Fruit fly (Drosophila melanogaster) whole organism, embryonic: ENCODE measurements around the gene Mon1.
A peak's percentile ranks its signal among the peaks of the same experiment; 100 is the strongest.

ENCODE experiments used
- CG10209 ChIP-seq: fragments of 200-800 bp; sonication (Bioruptor generic); optimal IDR thresholded peaks from 3 replicates; lab custom pipeline; 2017; ENCODE audit warnings: missing biosample characterization, mild to moderate bottlenecking, missing genetic modification characterization, missing genetic modification reagents
- CG10462 ChIP-seq: fragments of 200-800 bp; sonication (Bioruptor generic); optimal IDR thresholded peaks from 2 replicates; lab custom pipeline; 2016; ENCODE audit warnings: missing biosample characterization, missing genetic modification characterization
- CG11456 ChIP-seq: fragments of 200-800 bp; sonication (Bioruptor generic); IDR thresholded peaks from 3 replicates; pipeline ENCODE4 v1.3.6; 2022; ENCODE audit warnings: missing biosample characterization, missing genetic modification characterization
- CG12104 ChIP-seq: fragments of 200-800 bp; sonication (Bioruptor generic); optimal IDR thresholded peaks from 3 replicates; lab custom pipeline; 2016; ENCODE audit warnings: missing biosample characterization, missing genetic modification characterization
- CG12155 ChIP-seq: fragments of 200-800 bp; sonication (Bioruptor generic); optimal IDR thresholded peaks from 3 replicates; lab custom pipeline; 2016; ENCODE audit warnings: missing biosample characterization, missing genetic modification characterization
- CG12769 ChIP-seq: fragments of 200-800 bp; sonication (Bioruptor generic); optimal IDR thresholded peaks from 2 replicates; lab custom pipeline; 2019; ENCODE audit warnings: missing biosample characterization, mild to moderate bottlenecking, missing genetic modification characterization, moderate library complexity
- CG13624 ChIP-seq: fragments of 200-800 bp; sonication (Bioruptor generic); optimal IDR thresholded peaks from 2 replicates; lab custom pipeline; 2016; ENCODE audit warnings: missing biosample characterization, missing genetic modification characterization
- CG1602 ChIP-seq: fragments of 200-800 bp; sonication (Bioruptor generic); optimal IDR thresholded peaks from 3 replicates; lab custom pipeline; 2016; ENCODE audit warnings: missing biosample characterization, missing genetic modification characterization
- CG16815 ChIP-seq: fragments of 200-800 bp; sonication (Bioruptor generic); optimal IDR thresholded peaks from 3 replicates; lab custom pipeline; 2017; ENCODE audit warnings: missing biosample characterization, mild to moderate bottlenecking, missing genetic modification characterization
- CG17186 ChIP-seq: fragments of 200-800 bp; sonication (Bioruptor generic); optimal IDR thresholded peaks from 3 replicates; lab custom pipeline; 2017; ENCODE audit warnings: missing biosample characterization, missing genetic modification reagents, missing genetic modification characterization
- CG17385 ChIP-seq: fragments of 200-800 bp; sonication (Bioruptor generic); optimal IDR thresholded peaks from 3 replicates; lab custom pipeline; 2018; ENCODE audit warnings: missing biosample characterization, mild to moderate bottlenecking, missing genetic modification characterization
- CG18619 ChIP-seq: fragments of 200-800 bp; sonication (Bioruptor generic); optimal IDR thresholded peaks from 3 replicates; lab custom pipeline; 2017; ENCODE audit warnings: missing biosample characterization, mild to moderate bottlenecking, missing genetic modification characterization
- CG2120 ChIP-seq: fragments of 200-800 bp; sonication (Bioruptor generic); optimal IDR thresholded peaks from 3 replicates; lab custom pipeline; 2016; ENCODE audit warnings: missing biosample characterization, missing genetic modification characterization
- CG30020 ChIP-seq: fragments of 200-800 bp; optimal IDR thresholded peaks from 2 replicates; lab custom pipeline; 2019; ENCODE audit warnings: missing biosample characterization, mild to moderate bottlenecking, missing genetic modification characterization, moderate library complexity
- CG3281 ChIP-seq: fragments of 200-800 bp; sonication (Bioruptor generic); optimal IDR thresholded peaks from 3 replicates; lab custom pipeline; 2017; ENCODE audit warnings: missing biosample characterization, mild to moderate bottlenecking, missing genetic modification characterization
- CG33213 ChIP-seq: fragments of 200-800 bp; sonication (Bioruptor generic); optimal IDR thresholded peaks from 3 replicates; lab custom pipeline; 2016; ENCODE audit warnings: missing biosample characterization, missing genetic modification characterization
- CG4328 ChIP-seq: fragments of 200-800 bp; sonication (Bioruptor generic); optimal IDR thresholded peaks from 3 replicates; lab custom pipeline; 2017; ENCODE audit warnings: missing biosample characterization, missing genetic modification reagents, missing genetic modification characterization
- CG5953 ChIP-seq: fragments of 200-800 bp; sonication (Bioruptor generic); IDR thresholded peaks from 2 replicates; pipeline ENCODE4 v1.3.6; 2022; ENCODE audit warnings: missing biosample characterization, missing genetic modification characterization
- CG6683 ChIP-seq: fragments of 200-800 bp; sonication (Bioruptor generic); optimal IDR thresholded peaks from 2 replicates; lab custom pipeline; 2017; ENCODE audit warnings: missing biosample characterization, mild to moderate bottlenecking, missing genetic modification characterization, missing genetic modification reagents
- CG6813 ChIP-seq: fragments of 200-800 bp; sonication (Bioruptor generic); optimal IDR thresholded peaks from 2 replicates; lab custom pipeline; 2017; ENCODE audit warnings: missing biosample characterization, missing genetic modification characterization, mild to moderate bottlenecking, moderate library complexity, missing genetic modification reagents
- CG9437 ChIP-seq: fragments of 200-800 bp; sonication (Bioruptor generic); optimal IDR thresholded peaks from 2 replicates; lab custom pipeline; 2018; ENCODE audit warnings: missing biosample characterization, mild to moderate bottlenecking, missing genetic modification characterization
- CHES-1-like ChIP-seq: fragments of 200-800 bp; sonication (Bioruptor generic); optimal IDR thresholded peaks from 2 replicates; lab custom pipeline; 2016; ENCODE audit warnings: missing biosample characterization, missing genetic modification characterization
- CkIIα-i1 ChIP-seq: fragments of 200-800 bp; sonication (Bioruptor generic); IDR thresholded peaks from 2 replicates; pipeline ENCODE4 v1.3.6; 2022; ENCODE audit warnings: missing biosample characterization, missing genetic modification characterization
- E2f1 ChIP-seq: fragments of 200-800 bp; sonication (Bioruptor generic); IDR thresholded peaks from 2 replicates; pipeline ENCODE4 v1.3.6; 2022; ENCODE audit warnings: missing biosample characterization, missing genetic modification characterization
- Elba2 ChIP-seq: fragments of 200-800 bp; sonication (Bioruptor generic); optimal IDR thresholded peaks from 3 replicates; lab custom pipeline; 2016; ENCODE audit warnings: missing biosample characterization, missing genetic modification characterization
- Ets97D ChIP-seq: fragments of 200-800 bp; sonication (Bioruptor generic); optimal IDR thresholded peaks from 3 replicates; lab custom pipeline; 2016; ENCODE audit warnings: missing biosample characterization, missing genetic modification characterization
- HHEX ChIP-seq: fragments of 200-800 bp; sonication (Bioruptor generic); optimal IDR thresholded peaks from 3 replicates; lab custom pipeline; 2017; ENCODE audit warnings: missing biosample characterization, mild to moderate bottlenecking, missing genetic modification characterization, missing genetic modification reagents
- HLH4C ChIP-seq: fragments of 200-800 bp; sonication (Bioruptor generic); IDR thresholded peaks from 3 replicates; pipeline ENCODE4 v1.3.6; 2022; ENCODE audit warnings: missing biosample characterization, missing genetic modification characterization; ENCODE audit not compliant: partially characterized antibody
- HLH54F ChIP-seq: fragments of 200-800 bp; sonication (Bioruptor generic); optimal IDR thresholded peaks from 3 replicates; lab custom pipeline; 2016; ENCODE audit warnings: missing biosample characterization, missing genetic modification characterization
- Hmr ChIP-seq: fragments of 200-800 bp; sonication (Bioruptor generic); optimal IDR thresholded peaks from 3 replicates; lab custom pipeline; 2017; ENCODE audit warnings: mild to moderate bottlenecking, missing biosample characterization, missing genetic modification reagents, missing genetic modification characterization
- Hmx ChIP-seq: fragments of 200-800 bp; sonication (Bioruptor generic); optimal IDR thresholded peaks from 2 replicates; lab custom pipeline; 2016; ENCODE audit warnings: missing biosample characterization, missing genetic modification characterization
- Hsf ChIP-seq: fragments of 200-800 bp; sonication (Bioruptor generic); optimal IDR thresholded peaks from 3 replicates; lab custom pipeline; 2016; ENCODE audit warnings: missing biosample characterization, missing genetic modification characterization
- Lpt ChIP-seq: fragments of >200 bp; optimal IDR thresholded peaks from 2 replicates; lab custom pipeline; 2018; ENCODE audit warnings: missing biosample characterization, missing genetic modification characterization
- Neu2 ChIP-seq: fragments of 200-800 bp; sonication (Bioruptor generic); optimal IDR thresholded peaks from 3 replicates; lab custom pipeline; 2016; ENCODE audit warnings: missing biosample characterization, missing genetic modification characterization, borderline replicate concordance
- Optix ChIP-seq: fragments of 200-800 bp; sonication (Bioruptor generic); IDR thresholded peaks from 3 replicates; pipeline ENCODE4 v1.3.6; 2022; ENCODE audit warnings: missing biosample characterization, missing genetic modification characterization
- Ravus ChIP-seq: fragments of 200-800 bp; sonication (Bioruptor generic); IDR thresholded peaks from 2 replicates; pipeline ENCODE4 v1.3.6; 2022; ENCODE audit warnings: missing biosample characterization, missing genetic modification characterization
- Side ChIP-seq: fragments of 200-800 bp; sonication (Bioruptor generic); optimal IDR thresholded peaks from 2 replicates; lab custom pipeline; 2016; ENCODE audit warnings: missing biosample characterization, missing genetic modification characterization
- amos ChIP-seq: fragments of 200-800 bp; sonication (Bioruptor generic); IDR thresholded peaks from 2 replicates; pipeline ENCODE4 v1.3.6; 2022; ENCODE audit warnings: missing biosample characterization, missing genetic modification characterization; ENCODE audit not compliant: partially characterized antibody
- caup ChIP-seq: fragments of 200-800 bp; sonication (Bioruptor generic); optimal IDR thresholded peaks from 3 replicates; lab custom pipeline; 2017; ENCODE audit warnings: missing biosample characterization, mild to moderate bottlenecking, missing genetic modification characterization, moderate library complexity; ENCODE audit not compliant: severe bottlenecking
- chn ChIP-seq: fragments of 200-800 bp; sonication (Bioruptor generic); optimal IDR thresholded peaks from 2 replicates; lab custom pipeline; 2016; ENCODE audit warnings: missing biosample characterization, missing genetic modification characterization
- ems ChIP-seq: fragments of 200-800 bp; sonication (Bioruptor generic); optimal IDR thresholded peaks from 3 replicates; lab custom pipeline; 2016; ENCODE audit warnings: missing biosample characterization, missing genetic modification characterization
- gfzf ChIP-seq: fragments of 200-800 bp; sonication (Bioruptor generic); optimal IDR thresholded peaks from 2 replicates; lab custom pipeline; 2016; ENCODE audit warnings: missing biosample characterization, mild to moderate bottlenecking, missing genetic modification characterization, moderate library complexity
- gsb ChIP-seq: fragments of 200-800 bp; sonication (Bioruptor generic); IDR thresholded peaks from 2 replicates; pipeline ENCODE4 v1.3.6; 2022; ENCODE audit warnings: missing biosample characterization, missing genetic modification characterization
- hb ChIP-seq: fragments of 200-800 bp; sonication (Bioruptor generic); IDR thresholded peaks from 3 replicates; pipeline ENCODE4 v1.3.6; 2022; ENCODE audit warnings: missing biosample characterization, missing genetic modification characterization; ENCODE audit not compliant: partially characterized antibody
- kah ChIP-seq: fragments of 200-800 bp; sonication (Bioruptor generic); optimal IDR thresholded peaks from 2 replicates; lab custom pipeline; 2018; ENCODE audit warnings: missing biosample characterization, mild to moderate bottlenecking, missing genetic modification characterization
- lab ChIP-seq: fragments of 200-800 bp; sonication (Bioruptor generic); optimal IDR thresholded peaks from 3 replicates; lab custom pipeline; 2017; ENCODE audit warnings: missing biosample characterization, missing genetic modification characterization, mild to moderate bottlenecking, moderate library complexity, missing genetic modification reagents
- lmd ChIP-seq: fragments of 200-800 bp; sonication (Bioruptor generic); IDR thresholded peaks from 2 replicates; pipeline ENCODE4 v1.3.6; 2022; ENCODE audit warnings: missing biosample characterization, missing genetic modification characterization
- repo ChIP-seq: fragments of 200-800 bp; sonication (Bioruptor generic); optimal IDR thresholded peaks from 2 replicates; lab custom pipeline; 2016; ENCODE audit warnings: missing biosample characterization, missing genetic modification characterization
- sima ChIP-seq: fragments of 200-800 bp; sonication (Bioruptor generic); optimal IDR thresholded peaks from 2 replicates; lab custom pipeline; 2016; ENCODE audit warnings: missing biosample characterization, missing genetic modification characterization
- unc-4 ChIP-seq: fragments of 200-800 bp; sonication (Bioruptor generic); IDR thresholded peaks from 2 replicates; pipeline ENCODE4 v1.3.6; 2022; ENCODE audit warnings: missing biosample characterization, missing genetic modification characterization; ENCODE audit not compliant: partially characterized antibody

Mon1 gene

dm6 chr2L:4810044-4810609, 40.3 kb upstream of the Mon1 start (continued):
- TF ChIP-seq Ets97D (GFP tag; lab: Kevin White, UChicago) (peak; percentile 39), CG30020 (tag; lab: Kevin White, UChicago) (no peak), CG17186 (GFP tag; lab: Kevin White, UChicago) (no peak), CG10209 (GFP tag; lab: Kevin White, UChicago) (no peak), HHEX (GFP tag; lab: Kevin White, UChicago) (no peak), CG1602 (GFP tag; lab: Kevin White, UChicago) (peak; percentile 35), Hmx (GFP tag; lab: Kevin White, UChicago) (no peak), CG11456 (GFP tag; lab: Robert Waterston, UW) (no peak), CkIIα-i1 (no peak), gsb (no peak), caup (GFP tag; lab: Kevin White, UChicago) (peak; percentile 65), chn (GFP tag; lab: Kevin White, UChicago) (peak; percentile 85), CG12769 (tag; lab: Kevin White, UChicago) (peak; percentile 46), CG6813 (peak; percentile 13), sima (GFP tag; lab: Kevin White, UChicago) (no peak), Ravus (GFP tag; lab: Robert Waterston, UW) (no peak), Optix (GFP tag; lab: Robert Waterston, UW) (no peak), Side (peak; percentile 26), ems (peak; percentile 23), kah (GFP tag; lab: Kevin White, UChicago) (peak; percentile 99), CG4328 (GFP tag; lab: Kevin White, UChicago) (no peak), Elba2 (GFP tag; lab: Kevin White, UChicago) (no peak), amos (GFP tag; lab: Robert Waterston, UW) (peak; percentile 50; the same call in 1 of the 2 replicates), CG5953 (no peak), CG6683 (GFP tag; lab: Kevin White, UChicago) (no peak), CG9437 (GFP tag; lab: Kevin White, UChicago) (no peak), lab (peak; percentile 57), repo (GFP tag; lab: Kevin White, UChicago) (no peak), HLH54F (no peak), CG17385 (GFP tag; lab: Kevin White, UChicago) (peak; percentile 16), CG3281 (no peak), CHES-1-like (GFP tag; lab: Kevin White, UChicago) (peak; percentile 70), hb (GFP tag; lab: Robert Waterston, UW) (no peak), CG13624 (GFP tag; lab: Kevin White, UChicago) (peak; percentile 44), CG12155 (GFP tag; lab: Kevin White, UChicago) (peak; percentile 35), HLH4C (peak; percentile 31; the same call in 2 of the 3 replicates), Neu2 (GFP tag; lab: Kevin White, UChicago) (no peak), CG10462 (no peak), lmd (GFP tag; lab: Robert Waterston, UW) (no peak; the same call in 1 of the 2 replicates), CG12104 (GFP tag; lab: Kevin White, UChicago) (no peak), CG18619 (GFP tag; lab: Kevin White, UChicago) (peak; percentile 25), CG16815 (no peak), CG33213 (peak; percentile 92), Lpt (GFP tag; lab: Kevin White, UChicago) (no peak), gfzf (GFP tag; lab: Kevin White, UChicago) (no peak), Hmr (GFP tag; lab: Kevin White, UChicago) (peak; percentile 95), E2f1 (peak; percentile 57; the same call in 1 of the 2 replicates), CG2120 (GFP tag; lab: Kevin White, UChicago) (peak; percentile 58), Hsf (GFP tag; lab: Kevin White, UChicago) (peak; percentile 42), unc-4 (GFP tag; lab: Robert Waterston, UW) (0 out of 2 replicates have a peak, but pooled peaks have one; percentile 52)
